Worm (Caenorhabditis elegans) whole organism, young adult: ENCODE results near the gene nhr-108.

Experiments
- B0035.1 ChIP-seq: sonication (generic microtip); optimal IDR thresholded peaks from 2 replicates; lab custom pipeline; 2016; ENCODE audit warnings: missing genetic modification characterization, mild to moderate bottlenecking, missing compliant biosample characterization, missing genotype, missing genetic modification reagents
- D2030.7 ChIP-seq: fragments of 200-800 bp; sonication (Bioruptor generic); IDR thresholded peaks from 2 replicates; pipeline ENCODE4 v1.3.6; 2022; ENCODE audit warnings: missing genetic modification reagents, missing genetic modification characterization, missing compliant biosample characterization
- F22D6.2 ChIP-seq: sonication (generic microtip); optimal IDR thresholded peaks from 2 replicates; lab custom pipeline; 2016; ENCODE audit warnings: mild to moderate bottlenecking, missing genetic modification characterization, missing compliant biosample characterization
- F37B4.10 ChIP-seq: fragments of 200-800 bp; sonication (Bioruptor generic); IDR thresholded peaks from 2 replicates; pipeline ENCODE4 v1.3.6; 2022; ENCODE audit warnings: missing genetic modification characterization, missing compliant biosample characterization
- F49E8.2 ChIP-seq: sonication (generic microtip); optimal IDR thresholded peaks from 3 replicates; lab custom pipeline; 2017; ENCODE audit warnings: missing genetic modification characterization, mild to moderate bottlenecking, missing compliant biosample characterization, antibody characterized with exemption, moderate library complexity; ENCODE audit not compliant: insufficient read depth
- F57A8.1 ChIP-seq: fragments of 200-800 bp; sonication (Bioruptor generic); optimal IDR thresholded peaks from 2 replicates; lab custom pipeline; 2018; ENCODE audit warnings: mild to moderate bottlenecking, missing genetic modification characterization, moderate library complexity, missing compliant biosample characterization
- F57C9.4 ChIP-seq: sonication (generic microtip); optimal IDR thresholded peaks from 2 replicates; lab custom pipeline; 2017; ENCODE audit warnings: mild to moderate bottlenecking, missing genetic modification characterization, missing compliant biosample characterization
- K11D2.4 ChIP-seq: fragments of 200-800 bp; sonication (Bioruptor generic); IDR thresholded peaks from 2 replicates; pipeline ENCODE4 v1.3.6; 2022; ENCODE audit warnings: missing genetic modification reagents, missing genetic modification characterization, missing compliant biosample characterization
- K12H6.12 ChIP-seq: fragments of 200-800 bp; sonication (Bioruptor generic); optimal IDR thresholded peaks from 2 replicates; lab custom pipeline; 2018; ENCODE audit warnings: mild to moderate bottlenecking, missing genetic modification characterization, missing compliant biosample characterization
- Y67H2A.10 ChIP-seq: fragments of 200-800 bp; sonication (Bioruptor generic); conservative IDR thresholded peaks from 2 replicates; pipeline ENCODE4 v1.3.6; 2022; ENCODE audit warnings: missing genetic modification reagents, missing genetic modification characterization, missing compliant biosample characterization
- ZK185.1 ChIP-seq: sonication (generic microtip); optimal IDR thresholded peaks from 2 replicates; lab custom pipeline; 2016; ENCODE audit warnings: mild to moderate bottlenecking, missing genetic modification characterization, missing compliant biosample characterization; ENCODE audit not compliant: poor library complexity, severe bottlenecking
- akir-1 ChIP-seq: fragments of 200-800 bp; sonication (Bioruptor generic); optimal IDR thresholded peaks from 2 replicates; lab custom pipeline; 2018; ENCODE audit warnings: mild to moderate bottlenecking, missing genetic modification characterization, moderate library complexity, missing compliant biosample characterization
- bed-1 ChIP-seq: fragments of 200-800 bp; sonication (Bioruptor generic); IDR thresholded peaks from 2 replicates; pipeline ENCODE4 v1.3.6; 2022; ENCODE audit warnings: missing genetic modification reagents, missing genetic modification characterization, missing compliant biosample characterization
- bed-2 ChIP-seq: fragments of 200-800 bp; sonication (Bioruptor generic); IDR thresholded peaks from 2 replicates; pipeline ENCODE4 v1.3.6; 2022; ENCODE audit warnings: missing genetic modification reagents, missing genetic modification characterization, missing compliant biosample characterization
- ccch-3 ChIP-seq: fragments of 200-800 bp; sonication (Bioruptor generic); optimal IDR thresholded peaks from 2 replicates; lab custom pipeline; 2018; ENCODE audit warnings: mild to moderate bottlenecking, missing genetic modification characterization, missing compliant biosample characterization
- cebp-2 ChIP-seq: fragments of 200-800 bp; sonication (Bioruptor generic); IDR thresholded peaks from 2 replicates; pipeline ENCODE4 v1.3.6; 2022; ENCODE audit warnings: missing genetic modification characterization, missing compliant biosample characterization
- ceh-100 ChIP-seq: fragments of 200-800 bp; sonication (Bioruptor generic); IDR thresholded peaks from 2 replicates; pipeline ENCODE4 v1.3.6; 2022; ENCODE audit warnings: missing genetic modification reagents, missing genetic modification characterization, missing compliant biosample characterization
- ceh-91 ChIP-seq: fragments of 200-800 bp; sonication (Bioruptor generic); IDR thresholded peaks from 2 replicates; pipeline ENCODE4 v1.3.6; 2022; ENCODE audit warnings: missing genetic modification reagents, missing genetic modification characterization, missing compliant biosample characterization
- chd-7 ChIP-seq: sonication (generic microtip); optimal IDR thresholded peaks from 2 replicates; lab custom pipeline; 2016; ENCODE audit warnings: mild to moderate bottlenecking, missing genetic modification characterization, moderate library complexity, missing compliant biosample characterization
- die-1 ChIP-seq: sonication (generic microtip); optimal IDR thresholded peaks from 2 replicates; lab custom pipeline; 2016; ENCODE audit warnings: missing genotype, mild to moderate bottlenecking, missing genetic modification characterization, missing compliant biosample characterization
- dpl-1 ChIP-seq: fragments of 150-350 bp; optimal IDR thresholded peaks from 2 replicates; lab custom pipeline; 2014; ENCODE audit warnings: missing biosample characterization, missing genetic modification reagents, missing genetic modification characterization
- efl-1 ChIP-seq: fragments of 150-350 bp; optimal IDR thresholded peaks from 2 replicates; lab custom pipeline; 2014; ENCODE audit warnings: missing biosample characterization, missing genetic modification reagents, missing genetic modification characterization
- ekl-4 ChIP-seq: fragments of 200-800 bp; sonication (Bioruptor generic); IDR thresholded peaks from 2 replicates; pipeline ENCODE4 v1.3.6; 2022; ENCODE audit warnings: missing genetic modification reagents, missing genetic modification characterization, missing compliant biosample characterization
- hlh-26 ChIP-seq: fragments of 200-800 bp; sonication (Bioruptor generic); conservative IDR thresholded peaks from 2 replicates; pipeline ENCODE4 v1.3.6; 2022; ENCODE audit warnings: missing genetic modification reagents, missing genetic modification characterization, missing compliant biosample characterization
- hmg-20 ChIP-seq: fragments of 200-800 bp; sonication (Bioruptor generic); IDR thresholded peaks from 2 replicates; pipeline ENCODE4 v1.3.6; 2022; ENCODE audit warnings: missing genetic modification reagents, missing genetic modification characterization, missing compliant biosample characterization
- hrde-1 ChIP-seq: sonication (generic microtip); optimal IDR thresholded peaks from 2 replicates; lab custom pipeline; 2016; ENCODE audit warnings: missing genetic modification characterization, mild to moderate bottlenecking, missing compliant biosample characterization, moderate library complexity, missing genotype, missing genetic modification reagents, borderline replicate concordance
- hsf-1 ChIP-seq: fragments of 200-800 bp; sonication (Bioruptor generic); IDR thresholded peaks from 2 replicates; pipeline ENCODE4 v1.3.6; 2022; ENCODE audit warnings: missing genetic modification reagents, missing genetic modification characterization, missing compliant biosample characterization
- lag-1 ChIP-seq: fragments of 200-800 bp; sonication (Bioruptor generic); IDR thresholded peaks from 2 replicates; pipeline ENCODE4 v1.3.6; 2022; ENCODE audit warnings: missing genetic modification reagents, missing genetic modification characterization, missing compliant biosample characterization
- lin-26 ChIP-seq: fragments of 200-800 bp; sonication (Bioruptor generic); IDR thresholded peaks from 2 replicates; pipeline ENCODE4 v1.3.6; 2022; ENCODE audit warnings: missing genetic modification reagents, missing genetic modification characterization, missing compliant biosample characterization
- lin-35 ChIP-seq, 3 experiments: fragments of 150-350 bp in 2 of 3; sonication (generic microtip) in 1 of 3; optimal IDR thresholded peaks; 2 replicates each; lab custom pipeline; 2014 to 2018; ENCODE audit warnings: missing biosample characterization in 3 of 3, missing genetic modification characterization in 3 of 3, missing genetic modification reagents in 3 of 3
- lsy-27 ChIP-seq: sonication (generic microtip); optimal IDR thresholded peaks from 2 replicates; lab custom pipeline; 2017; ENCODE audit warnings: missing genetic modification characterization, mild to moderate bottlenecking, missing compliant biosample characterization, antibody characterized with exemption, missing genotype, borderline replicate concordance; ENCODE audit not compliant: insufficient read depth
- mel-28 ChIP-seq: sonication (generic microtip); optimal IDR thresholded peaks from 2 replicates; lab custom pipeline; 2016; ENCODE audit warnings: borderline replicate concordance, mild to moderate bottlenecking, missing genetic modification characterization, missing compliant biosample characterization
- nfyb-1 ChIP-seq: fragments of 200-800 bp; sonication (Bioruptor generic); IDR thresholded peaks from 2 replicates; pipeline ENCODE4 v1.3.6; 2022; ENCODE audit warnings: missing genetic modification reagents, missing genetic modification characterization, missing compliant biosample characterization
- rpc-1 ChIP-seq, 2 experiments: fragments of 150-350 bp in 1 of 2; sonication (generic microtip) in 1 of 2; optimal IDR thresholded peaks; 2 replicates each; lab custom pipeline; 2014 to 2018; ENCODE audit warnings: missing biosample characterization in 1 of 2, missing genetic modification characterization in 1 of 2, missing genetic modification reagents in 1 of 2, missing genotype in 1 of 2
- snpc-1.1 ChIP-seq: sonication (generic microtip); optimal IDR thresholded peaks from 2 replicates; lab custom pipeline; 2017; ENCODE audit warnings: missing genetic modification characterization, mild to moderate bottlenecking, missing compliant biosample characterization, antibody characterized with exemption, moderate library complexity, missing genotype, missing genetic modification reagents; ENCODE audit not compliant: insufficient read depth
- tbp1 ChIP-seq: fragments of 200-800 bp; sonication (Bioruptor generic); optimal IDR thresholded peaks from 2 replicates; lab custom pipeline; 2018; ENCODE audit warnings: mild to moderate bottlenecking, missing genetic modification characterization, missing compliant biosample characterization
- zim-3 ChIP-seq: sonication (generic microtip); optimal IDR thresholded peaks from 2 replicates; lab custom pipeline; 2017; ENCODE audit warnings: mild to moderate bottlenecking, missing genetic modification characterization, moderate library complexity, missing compliant biosample characterization
- ztf-22 ChIP-seq: fragments of 200-800 bp; sonication (Bioruptor generic); optimal IDR thresholded peaks from 2 replicates; lab custom pipeline; 2018; ENCODE audit warnings: mild to moderate bottlenecking, missing genetic modification characterization, moderate library complexity, missing compliant biosample characterization
- ztf-25 ChIP-seq: fragments of 200-800 bp; sonication (Bioruptor generic); IDR thresholded peaks from 2 replicates; pipeline ENCODE4 v1.3.6; 2022; ENCODE audit warnings: missing genetic modification reagents, missing genetic modification characterization, missing compliant biosample characterization
- ztf-28 ChIP-seq: fragments of 200-800 bp; sonication (Bioruptor generic); IDR thresholded peaks from 2 replicates; pipeline ENCODE4 v1.3.6; 2022; ENCODE audit warnings: missing genetic modification reagents, missing genetic modification characterization, missing compliant biosample characterization
- ztf-6 ChIP-seq: fragments of 200-800 bp; sonication (Bioruptor generic); IDR thresholded peaks from 2 replicates; pipeline ENCODE4 v1.3.6; 2022; ENCODE audit warnings: missing genetic modification reagents, missing genetic modification characterization, missing compliant biosample characterization

nhr-108 gene

ce11 chrV:15928325-15928724 is 4.1 kb upstream of the nhr-108 start, which contains the start of gene pzf-1 (continued):
- no peak for TF ChIP-seq F49E8.2
- no peak for TF ChIP-seq efl-1
- no peak for TF ChIP-seq lag-1
- no peak for TF ChIP-seq F57A8.1 (GFP tag; lab: Kevin White, UChicago)
- no peak for TF ChIP-seq akir-1
- no peak for TF ChIP-seq hmg-20 (GFP tag; lab: Robert Waterston, UW)
- no peak for TF ChIP-seq mel-28 (tag; lab: Kevin White, UChicago)

ce11 chrV:15922979-15923378 is 1.3 kb downstream of the nhr-108 start, which contains the start of gene F35E8.13:
F35E8.13 (plus strand) TSS chrV:15923279.
- TF ChIP-seq ZK185.1 = no peak
- TF ChIP-seq akir-1 = no peak
- TF ChIP-seq nfyb-1 (GFP tag; lab: Robert Waterston, UW) = no peak
- TF ChIP-seq hrde-1 = no peak
- TF ChIP-seq zim-3 (tag; lab: Kevin White, UChicago) = no peak
- TF ChIP-seq lsy-27 (tag; lab: Kevin White, UChicago) = no peak
- TF ChIP-seq K12H6.12 (tag; lab: Kevin White, UChicago) = no peak
- TF ChIP-seq chd-7 (tag; lab: Kevin White, UChicago) = no peak
- no peak for TF ChIP-seq bed-1 (GFP tag; lab: Robert Waterston, UW)
- no peak for TF ChIP-seq ztf-28
- no peak for TF ChIP-seq ztf-25
- no peak for TF ChIP-seq snpc-1.1 (tag; lab: Kevin White, UChicago)
- no peak for TF ChIP-seq rpc-1 (optimal IDR thresholded peaks at IDR 0.05; lab: Kevin White, UChicago)
- TF ChIP-seq rpc-1 (tag; optimal IDR thresholded peaks at IDR 0.05; lab: Kevin White, UChicago) = no peak
- no peak for TF ChIP-seq Y67H2A.10 (GFP tag; lab: Robert Waterston, UW)
- TF ChIP-seq tbp1 (GFP tag; lab: Kevin White, UChicago) = no peak
- TF ChIP-seq, all 124 proteins: peak for 0

ce11 chrV:15921102-15921501 is 3.2 kb downstream of the nhr-108 start, which contains the start of gene cdr-1:
cdr-1 (plus strand) TSS chrV:15921309.
- TF ChIP-seq ZK185.1 = no peak
- TF ChIP-seq lin-26 (GFP tag; lab: Robert Waterston, UW) = no peak
- no peak for TF ChIP-seq K11D2.4
- TF ChIP-seq ekl-4 (GFP tag; lab: Robert Waterston, UW) = no peak
- TF ChIP-seq efl-1 = no peak
- no peak for TF ChIP-seq dpl-1 (GFP tag; lab: Kevin White, UChicago)
- no peak for TF ChIP-seq ceh-91
- TF ChIP-seq B0035.1 (tag; lab: Kevin White, UChicago) = no peak
- TF ChIP-seq F22D6.2 = no peak
- no peak for TF ChIP-seq bed-2 (GFP tag; lab: Robert Waterston, UW)
- TF ChIP-seq die-1 (tag; lab: Kevin White, UChicago) = no peak
- TF ChIP-seq ccch-3 = no peak
- TF ChIP-seq ceh-100 (GFP tag; lab: Robert Waterston, UW) = no peak
- TF ChIP-seq hlh-26 (GFP tag; lab: Robert Waterston, UW) = no peak
- TF ChIP-seq lag-1 = no peak

- TF ChIP-seq ztf-22 (GFP tag; lab: Kevin White, UChicago) (no peak), ztf-6 (GFP tag; lab: Robert Waterston, UW) (no peak), D2030.7 (GFP tag; lab: Robert Waterston, UW) (no peak), F37B4.10 (no peak), hsf-1 (GFP tag; lab: Robert Waterston, UW) (no peak), cebp-2 (GFP tag; lab: Robert Waterston, UW) (no peak), F57C9.4 (tag; lab: Kevin White, UChicago) (no peak), lin-35 (GFP tag; optimal IDR thresholded peaks at IDR 0.05; lab: Kevin White, UChicago) (no peak), rpc-1 (optimal IDR thresholded peaks at IDR 0.05; lab: Kevin White, UChicago) (no peak), rpc-1 (tag; optimal IDR thresholded peaks at IDR 0.05; lab: Kevin White, UChicago) (no peak)
Measured at ce11 chrV:15920273-15920672, 4.0 kb downstream of the nhr-108 start, which contains the start of gene F35E8.10. F35E8.10 (minus strand) TSS chrV:15920373.
